2 fruit fly cellular contexts compared by ENCODE assay signal in the genomic region with DNA sequence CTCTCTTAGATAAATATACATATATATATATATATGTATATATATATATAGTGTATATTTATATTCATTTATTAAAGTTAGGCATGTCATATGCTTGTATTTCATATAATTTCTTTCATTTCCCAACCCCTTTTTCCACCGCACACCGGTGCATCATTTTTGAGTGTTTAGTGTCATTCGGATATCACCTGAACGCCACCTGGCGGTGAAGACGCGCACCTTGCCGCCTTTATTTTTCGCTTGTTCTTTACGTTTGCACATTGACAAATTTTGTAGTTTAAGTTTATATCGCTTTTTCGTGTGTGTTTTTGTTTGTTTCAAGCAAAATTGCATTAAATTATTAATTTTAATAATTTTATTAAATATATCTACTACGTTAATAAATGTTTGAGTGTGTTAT.
TF ChIP-seq lines count a peak whose summit lies in the region.

No protein-coding gene starts in this region.

- TF ChIP-seq CTCF in S2 (optimal IDR thresholded peaks at IDR 0.05; lab: Kevin White, UChicago): peak; percentile 57 to 79
- peak; percentile 84 for TF ChIP-seq CTCF in whole organism, embryonic (GFP tag; optimal IDR thresholded peaks at IDR 0.05; lab: Kevin White, UChicago)

TF ChIP-seq in whole organism, embryonic, 481 proteins besides CTCF, POLR2A, EP300 and RAD21:
- TF ChIP-seq CG10979 (tag; optimal IDR thresholded peaks at IDR 0.05; lab: Kevin White, UChicago): peak; percentile 90
- TF ChIP-seq hkb (optimal IDR thresholded peaks at IDR 0.05; lab: Kevin White, UChicago): no peak
- no peak for TF ChIP-seq hkb (GFP tag; IDR thresholded peaks at IDR 0.05; lab: Robert Waterston, UW)
